Worm (Caenorhabditis elegans) whole organism, L2 larva: ENCODE data around the gene gar-2.
A peak's percentile ranks its signal among the peaks of the same experiment; 100 is the strongest.

Experiments used
- C34F6.9 ChIP-seq: fragments of 150-350 bp; optimal IDR thresholded peaks from 2 replicates; lab custom pipeline; 2014; ENCODE audit warnings: missing biosample characterization, missing genetic modification characterization
- F13H6.1 ChIP-seq: sonication (generic microtip); optimal IDR thresholded peaks from 2 replicates; lab custom pipeline; 2016; ENCODE audit warnings: missing genetic modification characterization, missing compliant biosample characterization
- R02D3.7 ChIP-seq: fragments of 150-350 bp; optimal IDR thresholded peaks from 2 replicates; lab custom pipeline; 2014; ENCODE audit warnings: missing biosample characterization, missing genetic modification characterization
- Y55F3AM.14 ChIP-seq: fragments of 200-800 bp; sonication (Bioruptor generic); optimal IDR thresholded peaks from 2 replicates; lab custom pipeline; 2018; ENCODE audit warnings: mild to moderate bottlenecking, missing genetic modification characterization, missing compliant biosample characterization
- ZK546.5 ChIP-seq: sonication (generic microtip); optimal IDR thresholded peaks from 2 replicates; lab custom pipeline; 2017; ENCODE audit warnings: missing biosample characterization, missing genetic modification characterization
- ama-1 ChIP-seq: fragments of 150-350 bp; optimal IDR thresholded peaks from 2 replicates; lab custom pipeline; 2018; ENCODE audit warnings: inconsistent platforms
- blmp-1 ChIP-seq: sonication (generic microtip); optimal IDR thresholded peaks from 2 replicates; lab custom pipeline; 2017; ENCODE audit warnings: missing genetic modification characterization, mild to moderate bottlenecking, missing compliant biosample characterization, antibody characterized with exemption, moderate library complexity; ENCODE audit not compliant: insufficient read depth
- ceh-16 ChIP-seq: fragments of 150-350 bp; optimal IDR thresholded peaks from 2 replicates; lab custom pipeline; 2014; ENCODE audit warnings: missing biosample characterization, missing genetic modification characterization
- ceh-82 ChIP-seq: fragments of 150-350 bp; optimal IDR thresholded peaks from 2 replicates; lab custom pipeline; 2014; ENCODE audit warnings: missing biosample characterization, missing genetic modification characterization
- crh-2 ChIP-seq: sonication (generic microtip); optimal IDR thresholded peaks from 2 replicates; lab custom pipeline; 2017; ENCODE audit warnings: missing biosample characterization, missing genetic modification characterization
- dmd-4 ChIP-seq: sonication (generic microtip); optimal IDR thresholded peaks from 2 replicates; lab custom pipeline; 2017; ENCODE audit warnings: missing biosample characterization, missing genetic modification characterization
- egl-27 ChIP-seq: sonication (generic microtip); optimal IDR thresholded peaks from 3 replicates; lab custom pipeline; 2017; ENCODE audit warnings: missing biosample characterization, missing genetic modification reagents, missing genetic modification characterization
- elt-1 ChIP-seq: fragments of 150-350 bp; optimal IDR thresholded peaks from 2 replicates; lab custom pipeline; 2014; ENCODE audit warnings: missing biosample characterization, missing genetic modification characterization
- elt-3 ChIP-seq: sonication (generic microtip); optimal IDR thresholded peaks from 2 replicates; lab custom pipeline; 2017; ENCODE audit warnings: missing biosample characterization, missing genetic modification characterization
- fos-1 ChIP-seq: fragments of 150-350 bp; optimal IDR thresholded peaks from 2 replicates; lab custom pipeline; 2014; ENCODE audit warnings: missing biosample characterization, missing genetic modification characterization
- lin-13 ChIP-seq: fragments of 150-350 bp; optimal IDR thresholded peaks from 2 replicates; lab custom pipeline; 2014; ENCODE audit warnings: missing biosample characterization, missing genetic modification reagents, missing genetic modification characterization
- lsy-2 ChIP-seq, 2 experiments: fragments of 150-350 bp in 1 of 2; sonication (generic microtip) in 1 of 2; optimal IDR thresholded peaks; 2 replicates each; lab custom pipeline; 2014 to 2017; ENCODE audit warnings: missing biosample characterization in 2 of 2, missing genetic modification characterization in 2 of 2
- mbf-1 ChIP-seq: sonication (generic microtip); optimal IDR thresholded peaks from 2 replicates; lab custom pipeline; 2017; ENCODE audit warnings: missing biosample characterization, missing genetic modification characterization
- mdl-1 ChIP-seq, 2 experiments: fragments of 150-350 bp in 1 of 2; sonication (generic microtip) in 1 of 2; optimal IDR thresholded peaks; 2 replicates each; lab custom pipeline; 2017; ENCODE audit warnings: missing biosample characterization in 2 of 2, missing genetic modification characterization in 2 of 2
- nhr-10 ChIP-seq: sonication (generic microtip); optimal IDR thresholded peaks from 2 replicates; lab custom pipeline; 2017; ENCODE audit warnings: missing biosample characterization, missing genetic modification characterization
- nhr-11 ChIP-seq: fragments of 150-350 bp; optimal IDR thresholded peaks from 2 replicates; lab custom pipeline; 2014; ENCODE audit warnings: missing biosample characterization, missing genetic modification characterization
- nhr-129 ChIP-seq: fragments of 150-350 bp; optimal IDR thresholded peaks from 2 replicates; lab custom pipeline; 2014; ENCODE audit warnings: missing biosample characterization, missing genetic modification characterization
- nhr-21 ChIP-seq: fragments of 150-350 bp; optimal IDR thresholded peaks from 2 replicates; lab custom pipeline; 2014; ENCODE audit warnings: missing biosample characterization, missing genetic modification characterization
- nhr-237 ChIP-seq: fragments of 150-350 bp; optimal IDR thresholded peaks from 2 replicates; lab custom pipeline; 2014; ENCODE audit warnings: missing biosample characterization, missing genetic modification characterization
- nhr-25 ChIP-seq: fragments of 150-350 bp; sonication (generic microtip); optimal IDR thresholded peaks from 3 replicates; lab custom pipeline; 2014; ENCODE audit warnings: missing biosample characterization, missing genetic modification characterization
- nhr-6 ChIP-seq: fragments of 150-350 bp; optimal IDR thresholded peaks from 2 replicates; lab custom pipeline; 2014; ENCODE audit warnings: missing biosample characterization, missing genetic modification characterization
- nhr-77 ChIP-seq: fragments of 150-350 bp; optimal IDR thresholded peaks from 2 replicates; lab custom pipeline; 2014; ENCODE audit warnings: missing biosample characterization, missing genetic modification characterization
- peb-1 ChIP-seq: fragments of 150-350 bp; optimal IDR thresholded peaks from 2 replicates; lab custom pipeline; 2014; ENCODE audit warnings: missing biosample characterization, missing genetic modification characterization
- sem-4 ChIP-seq: fragments of 150-350 bp; optimal IDR thresholded peaks from 2 replicates; lab custom pipeline; 2014; ENCODE audit warnings: missing biosample characterization, missing genetic modification reagents, missing genetic modification characterization
- skn-1 ChIP-seq: sonication (generic microtip); optimal IDR thresholded peaks from 2 replicates; lab custom pipeline; 2017; ENCODE audit warnings: missing biosample characterization, missing genetic modification characterization
- sma-3 ChIP-seq: sonication (generic microtip); optimal IDR thresholded peaks from 2 replicates; lab custom pipeline; 2016; ENCODE audit warnings: missing genetic modification reagents, missing genetic modification characterization, missing compliant biosample characterization
- sma-9 ChIP-seq, 2 experiments: fragments of 150-350 bp in 1 of 2; sonication (generic microtip) in 1 of 2; optimal IDR thresholded peaks; 2 replicates each; lab custom pipeline; 2014 to 2016; ENCODE audit warnings: missing genetic modification characterization in 2 of 2, mild to moderate bottlenecking in 1 of 2, missing biosample characterization in 1 of 2, missing compliant biosample characterization in 1 of 2, missing genetic modification reagents in 1 of 2, moderate library complexity in 1 of 2
- unc-39 ChIP-seq: fragments of 150-350 bp; optimal IDR thresholded peaks from 2 replicates; lab custom pipeline; 2014; ENCODE audit warnings: missing biosample characterization, missing genetic modification characterization
- unc-55 ChIP-seq: fragments of 150-350 bp; sonication (generic microtip); optimal IDR thresholded peaks from 3 replicates; lab custom pipeline; 2014; ENCODE audit warnings: missing biosample characterization, missing genetic modification reagents, missing genetic modification characterization
- zag-1 ChIP-seq: fragments of 150-350 bp; optimal IDR thresholded peaks from 2 replicates; lab custom pipeline; 2014; ENCODE audit warnings: missing biosample characterization, missing genetic modification characterization
- ztf-1 ChIP-seq: fragments of 200-800 bp; sonication (Bioruptor generic); conservative IDR thresholded peaks from 2 replicates; pipeline ENCODE4 v1.3.6; 2022; ENCODE audit warnings: missing genetic modification characterization, missing compliant biosample characterization
- ztf-11 ChIP-seq: sonication (generic microtip); optimal IDR thresholded peaks from 2 replicates; lab custom pipeline; 2017; ENCODE audit warnings: missing biosample characterization, missing genetic modification characterization
- ztf-4 ChIP-seq: fragments of 150-350 bp; optimal IDR thresholded peaks from 2 replicates; lab custom pipeline; 2014; ENCODE audit warnings: missing biosample characterization, missing genetic modification characterization

Gene gar-2

ce11 chrIII:6344737-6345136, 35.6 kb downstream of the gar-2 start (continued):
- TF ChIP-seq nhr-6 (tag; lab: Kevin White, UChicago) (peak; percentile 91), nhr-10 (tag; lab: Kevin White, UChicago) (peak; percentile 53), unc-55 (GFP tag; lab: Kevin White, UChicago) (peak; percentile 95), nhr-129 (peak; percentile 93), ztf-1 (GFP tag; lab: Robert Waterston, UW) (no peak), lin-13 (GFP tag; lab: Kevin White, UChicago) (peak; percentile 84), ztf-4 (tag; lab: Kevin White, UChicago) (peak; percentile 73), nhr-237 (tag; lab: Kevin White, UChicago) (no peak), sem-4 (tag; lab: Kevin White, UChicago) (peak; percentile 85), nhr-77 (no peak)

DNA sequence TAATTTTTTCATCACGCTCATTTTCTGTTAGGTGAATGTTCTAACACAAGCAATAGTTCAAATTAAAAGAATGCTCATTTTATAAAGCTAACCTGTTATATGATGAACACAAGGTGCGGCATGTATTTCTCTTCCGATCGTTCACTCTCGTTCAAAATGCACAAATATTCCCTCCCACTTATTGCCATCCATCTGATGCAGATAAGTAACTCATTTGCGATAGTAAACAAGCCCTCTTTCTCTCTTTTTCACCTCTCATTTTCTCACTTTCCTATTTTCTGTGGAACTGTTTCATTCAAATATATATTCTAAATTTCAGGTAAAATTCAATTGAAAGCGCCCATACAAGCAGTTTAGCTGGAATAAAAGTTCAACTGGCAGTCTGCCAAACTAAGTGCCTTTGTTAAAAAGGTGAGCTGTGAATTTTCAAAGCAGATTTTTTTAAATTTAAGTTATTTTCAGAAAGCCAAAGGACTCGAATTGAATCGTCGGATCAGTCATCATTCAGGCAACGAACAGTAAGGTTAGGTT, 36.9 kb downstream of the gar-2 start, which contains the start of the genes trmt-10C.2 and C56G2.22:
TSS of gene trmt-10C.2 (plus strand) at position 314 of the 531 bp plus-strand sequence.
TSS of gene C56G2.22 (plus strand) at position 481 of the 531 bp plus-strand sequence.
- no peak for TF ChIP-seq nhr-237 (tag; lab: Kevin White, UChicago)
- peak; percentile 1 for TF ChIP-seq C34F6.9

DNA sequence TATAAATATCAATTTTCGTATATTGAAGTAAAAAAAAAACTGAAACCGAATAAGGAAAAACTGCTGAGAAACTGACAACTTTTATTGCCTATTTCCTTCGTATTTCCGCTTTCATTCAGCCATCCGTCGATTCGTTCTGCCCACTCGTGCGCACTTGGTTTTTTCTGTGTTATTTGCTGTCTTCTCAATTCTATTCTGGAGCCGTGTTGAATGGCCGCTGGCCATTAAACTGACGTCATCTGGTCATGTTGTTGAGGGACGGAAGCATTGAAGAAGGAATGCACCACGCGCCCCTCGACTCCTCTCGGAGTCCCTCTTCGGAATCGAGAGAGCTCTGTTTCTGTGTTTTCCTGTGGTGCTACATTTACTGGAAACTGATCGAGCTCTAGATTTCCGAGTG, 39.4 kb downstream of the gar-2 start:
- TF ChIP-seq unc-55 (GFP tag; lab: Kevin White, UChicago) = peak; percentile 6
- no peak for TF ChIP-seq fos-1 (tag; lab: Kevin White, UChicago)
- TF ChIP-seq ZK546.5 = no peak
- peak in 1 of 2 experiments; percentile 75 for TF ChIP-seq mdl-1 (tag; optimal IDR thresholded peaks at IDR 0.05; lab: Kevin White, UChicago)
- peak; percentile 60 for TF ChIP-seq crh-2 (tag; lab: Kevin White, UChicago)
- no peak for TF ChIP-seq ztf-11
- peak; percentile 55 for TF ChIP-seq sem-4 (tag; lab: Kevin White, UChicago)
- peak; percentile 12 to 64 for TF ChIP-seq lsy-2 (tag; optimal IDR thresholded peaks at IDR 0.05; lab: Kevin White, UChicago)
- peak; percentile 53 for TF ChIP-seq C34F6.9
- TF ChIP-seq zag-1 = peak; percentile 35
- peak; percentile 43 for TF ChIP-seq nhr-129
- TF ChIP-seq sma-9 (GFP tag; optimal IDR thresholded peaks at IDR 0.05; lab: Kevin White, UChicago) = peak; percentile 44
- no peak for TF ChIP-seq sma-9 (tag; optimal IDR thresholded peaks at IDR 0.05; lab: Kevin White, UChicago)
- peak; percentile 57 for TF ChIP-seq F13H6.1 (tag; lab: Kevin White, UChicago)
- TF ChIP-seq, all 48 proteins: peak for 10

- TF ChIP-seq lsy-2 (tag; optimal IDR thresholded peaks at IDR 0.05; lab: Kevin White, UChicago) (peak in 1 of 2 experiments; percentile 18), fos-1 (tag; lab: Kevin White, UChicago) (no peak), ztf-1 (GFP tag; lab: Robert Waterston, UW) (no peak), sma-9 (GFP tag; optimal IDR thresholded peaks at IDR 0.05; lab: Kevin White, UChicago) (peak; percentile 47), sma-9 (tag; optimal IDR thresholded peaks at IDR 0.05; lab: Kevin White, UChicago) (no peak), nhr-25 (no peak), elt-1 (no peak), peb-1 (tag; lab: Kevin White, UChicago) (no peak), ama-1 (no peak), egl-27 (tag; lab: Kevin White, UChicago) (no peak), sem-4 (tag; lab: Kevin White, UChicago) (no peak)
These were observed 41.3 kb downstream of the gar-2 start for ce11 chrIII:6350424-6350823.

- TF ChIP-seq zag-1 (peak; percentile 58), nhr-129 (peak; percentile 24), unc-55 (GFP tag; lab: Kevin White, UChicago) (peak; percentile 12), ztf-4 (tag; lab: Kevin White, UChicago) (no peak)
- TF ChIP-seq, all 48 proteins: peak for 3
These were observed 42.3 kb downstream of the gar-2 start for ce11 chrIII:6351438-6351837.

ce11 chrIII:6352459-6352858, 43.3 kb downstream of the gar-2 start:
- no peak for TF ChIP-seq nhr-237 (tag; lab: Kevin White, UChicago)
- TF ChIP-seq sem-4 (tag; lab: Kevin White, UChicago) = peak; percentile 42
- no peak for TF ChIP-seq unc-39 (tag; lab: Kevin White, UChicago)
- TF ChIP-seq nhr-25 = no peak
- TF ChIP-seq egl-27 (tag; lab: Kevin White, UChicago) = no peak
- no peak for TF ChIP-seq nhr-11 (tag; lab: Kevin White, UChicago)
- no peak for TF ChIP-seq dmd-4
- TF ChIP-seq blmp-1 (tag; lab: Kevin White, UChicago) = no peak
- peak; percentile 27 for TF ChIP-seq ama-1
- no peak for TF ChIP-seq mbf-1
- TF ChIP-seq Y55F3AM.14 (GFP tag; lab: Kevin White, UChicago) = no peak
- TF ChIP-seq ztf-11 = no peak
- TF ChIP-seq ZK546.5 = no peak
- TF ChIP-seq elt-1 = no peak
- no peak for TF ChIP-seq skn-1 (tag; lab: Kevin White, UChicago)
- peak in 1 of 2 experiments; percentile 43 for TF ChIP-seq lsy-2 (tag; optimal IDR thresholded peaks at IDR 0.05; lab: Kevin White, UChicago)
- TF ChIP-seq sma-3 (GFP tag; lab: Kevin White, UChicago) = no peak
- TF ChIP-seq unc-55 (GFP tag; lab: Kevin White, UChicago) = peak; percentile 34
- TF ChIP-seq nhr-21 (tag; lab: Kevin White, UChicago) = no peak
- TF ChIP-seq C34F6.9 = peak; percentile 66
- no peak for TF ChIP-seq nhr-77
- TF ChIP-seq ceh-82 (tag; lab: Kevin White, UChicago) = no peak
- no peak for TF ChIP-seq ztf-1 (GFP tag; lab: Robert Waterston, UW)
- TF ChIP-seq crh-2 (tag; lab: Kevin White, UChicago) = peak; percentile 33
- no peak for TF ChIP-seq ceh-16
- no peak for TF ChIP-seq elt-3
- TF ChIP-seq sma-9 (GFP tag; optimal IDR thresholded peaks at IDR 0.05; lab: Kevin White, UChicago) = peak; percentile 52
- no peak for TF ChIP-seq sma-9 (tag; optimal IDR thresholded peaks at IDR 0.05; lab: Kevin White, UChicago)
- no peak for TF ChIP-seq R02D3.7 (tag; lab: Kevin White, UChicago)
